Worm (Caenorhabditis elegans): ENCODE results near the gene F54F2.14.

ce11 chrIII:8750606-8751005, 40.7 kb upstream of the F54F2.14 start, which contains the start of gene ugtp-1:
- no peak for TF ChIP-seq snpc-1.2 (GFP tag; IDR thresholded peaks at IDR 0.05)
- no peak for TF ChIP-seq aly-2 (tag; optimal IDR thresholded peaks at IDR 0.05)
- no peak for TF ChIP-seq nhr-48 (tag; optimal IDR thresholded peaks at IDR 0.05)
- no peak for TF ChIP-seq lin-15B (tag; optimal IDR thresholded peaks at IDR 0.05)
- TF ChIP-seq lir-3 (tag; optimal IDR thresholded peaks at IDR 0.05) = no peak
- TF ChIP-seq pha-4 (GFP tag; IDR thresholded peaks at IDR 0.05) = no peak
- no peak for TF ChIP-seq pha-4 (tag; optimal IDR thresholded peaks at IDR 0.05)
- no peak for TF ChIP-seq ces-1 (GFP tag; optimal IDR thresholded peaks at IDR 0.05)
- no peak for TF ChIP-seq pqm-1 (tag; optimal IDR thresholded peaks at IDR 0.05)
- TF ChIP-seq daf-19 (GFP tag; conservative IDR thresholded peaks at IDR 0.05) = no peak
